Fruit fly (Drosophila melanogaster) whole organism, embryonic: ENCODE data around the gene CG32298.

Experiments used
- Antp ChIP-seq: fragments of 200-800 bp; sonication (Bioruptor generic); optimal IDR thresholded peaks from 3 replicates; lab custom pipeline; 2016; ENCODE audit warnings: missing biosample characterization, missing genetic modification characterization
- Bgb ChIP-seq: fragments of 200-800 bp; sonication (Bioruptor generic); IDR thresholded peaks from 2 replicates; pipeline ENCODE4 v1.3.6; 2022; ENCODE audit warnings: missing biosample characterization, missing genetic modification characterization; ENCODE audit not compliant: partially characterized antibody
- CG10321 ChIP-seq: fragments of 200-800 bp; sonication (Bioruptor generic); IDR thresholded peaks from 2 replicates; pipeline ENCODE4 v1.3.6; 2022; ENCODE audit warnings: missing biosample characterization, missing genetic modification characterization
- CG11696 ChIP-seq: fragments of 200-800 bp; sonication (Bioruptor generic); IDR thresholded peaks from 2 replicates; pipeline ENCODE4 v1.3.6; 2022; ENCODE audit warnings: missing biosample characterization, missing genetic modification characterization
- CG13624 ChIP-seq: fragments of 200-800 bp; sonication (Bioruptor generic); optimal IDR thresholded peaks from 2 replicates; lab custom pipeline; 2016; ENCODE audit warnings: missing biosample characterization, missing genetic modification characterization
- CG14965 ChIP-seq: fragments of 200-800 bp; sonication (Bioruptor generic); optimal IDR thresholded peaks from 2 replicates; lab custom pipeline; 2016; ENCODE audit warnings: missing biosample characterization, missing genetic modification characterization, borderline replicate concordance
- CG16813 ChIP-seq: fragments of 200-800 bp; sonication (Bioruptor generic); IDR thresholded peaks from 3 replicates; pipeline ENCODE4 v1.3.6; 2022; ENCODE audit warnings: missing biosample characterization, missing genetic modification characterization; ENCODE audit not compliant: partially characterized antibody
- CG17385 ChIP-seq: fragments of 200-800 bp; sonication (Bioruptor generic); optimal IDR thresholded peaks from 3 replicates; lab custom pipeline; 2018; ENCODE audit warnings: missing biosample characterization, mild to moderate bottlenecking, missing genetic modification characterization
- CG17802 ChIP-seq: fragments of 200-800 bp; sonication (Bioruptor generic); optimal IDR thresholded peaks from 2 replicates; lab custom pipeline; 2018; ENCODE audit warnings: missing biosample characterization, mild to moderate bottlenecking, missing genetic modification characterization, moderate library complexity
- CG3065 ChIP-seq: fragments of 200-800 bp; sonication (Bioruptor generic); optimal IDR thresholded peaks from 2 replicates; lab custom pipeline; 2016; ENCODE audit warnings: missing biosample characterization, missing genetic modification characterization
- CG31224 ChIP-seq: fragments of 200-800 bp; sonication (Bioruptor generic); IDR thresholded peaks from 2 replicates; pipeline ENCODE4 v1.3.6; 2022; ENCODE audit warnings: missing biosample characterization, missing genetic modification characterization
- CG31365 ChIP-seq: fragments of 200-800 bp; sonication (Bioruptor generic); optimal IDR thresholded peaks from 2 replicates; lab custom pipeline; 2018; ENCODE audit warnings: missing biosample characterization, mild to moderate bottlenecking, missing genetic modification characterization
- CG34376 ChIP-seq: fragments of 200-800 bp; sonication (Bioruptor generic); optimal IDR thresholded peaks from 2 replicates; lab custom pipeline; 2018; ENCODE audit warnings: missing biosample characterization, mild to moderate bottlenecking, missing genetic modification characterization
- CG3995 ChIP-seq: fragments of 200-800 bp; sonication (Bioruptor generic); optimal IDR thresholded peaks from 3 replicates; lab custom pipeline; 2016; ENCODE audit warnings: missing biosample characterization, missing genetic modification characterization
- CG7556 ChIP-seq: fragments of 200-800 bp; sonication (Bioruptor generic); optimal IDR thresholded peaks from 2 replicates; lab custom pipeline; 2017; ENCODE audit warnings: missing biosample characterization, mild to moderate bottlenecking, missing genetic modification characterization
- Deaf1 ChIP-seq: fragments of 200-800 bp; optimal IDR thresholded peaks from 3 replicates; lab custom pipeline; 2019; ENCODE audit warnings: missing biosample characterization, mild to moderate bottlenecking, missing genetic modification characterization, moderate library complexity
- Dll ChIP-seq: fragments of 200-800 bp; sonication (Bioruptor generic); IDR thresholded peaks from 4 replicates; pipeline ENCODE4 v1.3.6; 2022; ENCODE audit warnings: missing biosample characterization, missing genetic modification characterization; ENCODE audit not compliant: partially characterized antibody
- E2f2 ChIP-seq: fragments of 200-800 bp; sonication (Bioruptor generic); IDR thresholded peaks from 2 replicates; pipeline ENCODE4 v1.3.6; 2022; ENCODE audit warnings: missing biosample characterization, missing genetic modification characterization
- Ets65A ChIP-seq: fragments of 200-800 bp; sonication (Bioruptor generic); peaks from one replicate; lab custom pipeline; 2016; ENCODE audit warnings: missing biosample characterization, missing genetic modification characterization
- HLH4C ChIP-seq: fragments of 200-800 bp; sonication (Bioruptor generic); IDR thresholded peaks from 3 replicates; pipeline ENCODE4 v1.3.6; 2022; ENCODE audit warnings: missing biosample characterization, missing genetic modification characterization; ENCODE audit not compliant: partially characterized antibody
- HLHmδ ChIP-seq: fragments of 200-800 bp; sonication (Bioruptor generic); optimal IDR thresholded peaks from 2 replicates; lab custom pipeline; 2018; ENCODE audit warnings: missing biosample characterization, mild to moderate bottlenecking, missing genetic modification characterization, moderate library complexity
- Jarid2 ChIP-seq: fragments of 200-800 bp; sonication (Bioruptor generic); optimal IDR thresholded peaks from 3 replicates; lab custom pipeline; 2017; ENCODE audit warnings: mild to moderate bottlenecking, missing biosample characterization, missing genetic modification reagents, missing genetic modification characterization
- Kr ChIP-seq: fragments of 200-800 bp; sonication (Bioruptor generic); optimal IDR thresholded peaks from 2 replicates; lab custom pipeline; 2017; ENCODE audit warnings: missing biosample characterization, mild to moderate bottlenecking, missing genetic modification characterization
- Lim3 ChIP-seq: fragments of 200-800 bp; sonication (Bioruptor generic); IDR thresholded peaks from 2 replicates; pipeline ENCODE4 v1.3.6; 2022; ENCODE audit warnings: missing biosample characterization, missing genetic modification characterization
- MESR4 ChIP-seq: fragments of 200-800 bp; sonication (Bioruptor generic); optimal IDR thresholded peaks from 2 replicates; lab custom pipeline; 2018; ENCODE audit warnings: missing biosample characterization, mild to moderate bottlenecking, missing genetic modification characterization, moderate library complexity
- Side ChIP-seq: fragments of 200-800 bp; sonication (Bioruptor generic); optimal IDR thresholded peaks from 2 replicates; lab custom pipeline; 2016; ENCODE audit warnings: missing biosample characterization, missing genetic modification characterization
- Sry-δ ChIP-seq: fragments of 200-800 bp; sonication (Bioruptor generic); optimal IDR thresholded peaks from 2 replicates; lab custom pipeline; 2016; ENCODE audit warnings: missing biosample characterization, missing genetic modification characterization
- Usf ChIP-seq: fragments of 200-800 bp; sonication (Bioruptor generic); optimal IDR thresholded peaks from 2 replicates; lab custom pipeline; 2017; ENCODE audit warnings: missing genotype, missing biosample characterization, missing genetic modification characterization
- Xrp1 ChIP-seq: fragments of 200-800 bp; sonication (Bioruptor generic); IDR thresholded peaks from 2 replicates; pipeline ENCODE4 v1.3.6; 2022; ENCODE audit warnings: missing biosample characterization, missing genetic modification characterization
- YL-1 ChIP-seq: fragments of 200-800 bp; sonication (Bioruptor generic); optimal IDR thresholded peaks from 3 replicates; lab custom pipeline; 2017; ENCODE audit warnings: missing biosample characterization, mild to moderate bottlenecking, missing genetic modification characterization
- ab ChIP-seq: fragments of 200-800 bp; sonication (Bioruptor generic); optimal IDR thresholded peaks from 2 replicates; lab custom pipeline; 2016; ENCODE audit warnings: missing biosample characterization, missing genetic modification characterization
- bcd ChIP-seq: fragments of 200-800 bp; sonication (Bioruptor generic); optimal IDR thresholded peaks from 2 replicates; lab custom pipeline; 2017; ENCODE audit warnings: missing biosample characterization, mild to moderate bottlenecking, missing genetic modification characterization
- cad ChIP-seq: fragments of >200 bp; optimal IDR thresholded peaks from 2 replicates; lab custom pipeline; 2017; ENCODE audit warnings: missing biosample characterization, missing genetic modification characterization
- chinmo ChIP-seq: fragments of 200-800 bp; sonication (Bioruptor generic); IDR thresholded peaks from 4 replicates; pipeline ENCODE4 v1.3.6; 2022; ENCODE audit warnings: missing biosample characterization, missing genetic modification characterization; ENCODE audit not compliant: partially characterized antibody
- ci ChIP-seq: fragments of 200-800 bp; sonication (Bioruptor generic); IDR thresholded peaks from 3 replicates; pipeline ENCODE4 v1.3.6; 2022; ENCODE audit warnings: missing biosample characterization, missing genetic modification characterization
- esg ChIP-seq: fragments of 200-800 bp; sonication (Bioruptor generic); conservative IDR thresholded peaks from 2 replicates; pipeline ENCODE4 v1.3.6; 2022; ENCODE audit warnings: missing biosample characterization, missing genetic modification characterization
- fd3F ChIP-seq: fragments of 200-800 bp; sonication (Bioruptor generic); optimal IDR thresholded peaks from 2 replicates; lab custom pipeline; 2018; ENCODE audit warnings: missing biosample characterization, mild to moderate bottlenecking, missing genetic modification characterization, moderate library complexity
- fu2 ChIP-seq: fragments of 200-800 bp; sonication (Bioruptor generic); optimal IDR thresholded peaks from 2 replicates; lab custom pipeline; 2016; ENCODE audit warnings: missing biosample characterization, missing genetic modification characterization
- kay ChIP-seq: fragments of 200-800 bp; sonication (Bioruptor generic); optimal IDR thresholded peaks from 2 replicates; lab custom pipeline; 2016; ENCODE audit warnings: missing biosample characterization, missing genetic modification characterization
- luna ChIP-seq: fragments of 200-800 bp; sonication (Bioruptor generic); optimal IDR thresholded peaks from 2 replicates; lab custom pipeline; 2016; ENCODE audit warnings: missing biosample characterization, missing genetic modification characterization
- onecut ChIP-seq: fragments of 200-800 bp; sonication (Bioruptor generic); IDR thresholded peaks from 2 replicates; pipeline ENCODE4 v1.3.6; 2022; ENCODE audit warnings: missing biosample characterization, missing genetic modification characterization
- org-1 ChIP-seq: fragments of 200-800 bp; sonication (Bioruptor generic); optimal IDR thresholded peaks from 2 replicates; lab custom pipeline; 2017; ENCODE audit warnings: missing biosample characterization, missing genetic modification characterization
- ro ChIP-seq: fragments of 200-800 bp; sonication (Bioruptor generic); IDR thresholded peaks from 2 replicates; pipeline ENCODE4 v1.3.6; 2022; ENCODE audit warnings: missing biosample characterization, missing genetic modification characterization
- scrt ChIP-seq: fragments of 200-800 bp; sonication (Bioruptor generic); optimal IDR thresholded peaks from 2 replicates; lab custom pipeline; 2018; ENCODE audit warnings: missing biosample characterization, mild to moderate bottlenecking, missing genetic modification characterization, moderate library complexity
- sima ChIP-seq: fragments of 200-800 bp; sonication (Bioruptor generic); optimal IDR thresholded peaks from 2 replicates; lab custom pipeline; 2016; ENCODE audit warnings: missing biosample characterization, missing genetic modification characterization
- sob ChIP-seq: fragments of 200-800 bp; sonication (Bioruptor generic); IDR thresholded peaks from 2 replicates; pipeline ENCODE4 v1.3.6; 2022; ENCODE audit warnings: missing biosample characterization, missing genetic modification characterization
- tin ChIP-seq: fragments of 200-800 bp; sonication (Bioruptor generic); optimal IDR thresholded peaks from 3 replicates; lab custom pipeline; 2016; ENCODE audit warnings: missing biosample characterization, missing genetic modification characterization
- tna ChIP-seq: fragments of 200-800 bp; sonication (Bioruptor generic); IDR thresholded peaks from 2 replicates; pipeline ENCODE4 v1.3.6; 2022; ENCODE audit warnings: missing biosample characterization, missing genetic modification characterization; ENCODE audit not compliant: partially characterized antibody
- trh ChIP-seq: fragments of 200-800 bp; sonication (Bioruptor generic); optimal IDR thresholded peaks from 2 replicates; lab custom pipeline; 2016; ENCODE audit warnings: missing biosample characterization, missing genetic modification characterization
- zfh2 ChIP-seq: fragments of 200-800 bp; sonication (Bioruptor generic); optimal IDR thresholded peaks from 2 replicates; lab custom pipeline; 2016; ENCODE audit warnings: missing biosample characterization, missing genetic modification characterization

The CG32298 gene

dm6 chr3L:2373421-2374043 lies 17.3 kb downstream of the CG32298 start, which contains the start of the genes mRpL23 and CG9004 (continued):
- peak; percentile 44 for TF ChIP-seq Kr (GFP tag; lab: Kevin White, UChicago)
- peak; percentile 98 for TF ChIP-seq Side (GFP tag; lab: Kevin White, UChicago)
- peak; percentile 99 for TF ChIP-seq ro (GFP tag; lab: Robert Waterston, UW)
- peak; percentile 99 for TF ChIP-seq Usf (GFP tag; lab: Kevin White, UChicago)
- peak; percentile 99 for TF ChIP-seq fd3F (GFP tag; lab: Kevin White, UChicago)
- peak; percentile 98 for TF ChIP-seq CG11696 (GFP tag; lab: Robert Waterston, UW)
- TF ChIP-seq CG16813 (GFP tag; lab: Robert Waterston, UW) = 0 out of 3 replicates have a peak, but pooled peaks have one; percentile 8
- no peak for TF ChIP-seq cad (GFP tag; lab: Kevin White, UChicago)
- TF ChIP-seq kay (GFP tag; lab: Kevin White, UChicago) = peak; percentile 99
- peak; percentile 78 for TF ChIP-seq Sry-δ (GFP tag; lab: Kevin White, UChicago)
- TF ChIP-seq zfh2 (GFP tag; lab: Kevin White, UChicago) = peak; percentile 99
- peak; percentile 89 for TF ChIP-seq CG3995 (GFP tag; lab: Kevin White, UChicago)
- peak; percentile 97 for TF ChIP-seq org-1 (GFP tag; lab: Kevin White, UChicago)
- peak; percentile 92 for TF ChIP-seq CG17802
- TF ChIP-seq sima = peak; percentile 97
- no peak for TF ChIP-seq HLHmδ (GFP tag; lab: Kevin White, UChicago)
- TF ChIP-seq Bgb (GFP tag; lab: Robert Waterston, UW) = 0 out of 2 replicates have a peak, but pooled peaks have one; percentile 30
- TF ChIP-seq sob (GFP tag; lab: Robert Waterston, UW) = peak; percentile 100
- peak; percentile 98 for TF ChIP-seq YL-1 (GFP tag; lab: Kevin White, UChicago)
- TF ChIP-seq CG7556 (GFP tag; lab: Kevin White, UChicago) = peak; percentile 98
- TF ChIP-seq Lim3 (GFP tag; lab: Robert Waterston, UW) = peak; percentile 100
- peak; percentile 99 for TF ChIP-seq trh (GFP tag; lab: Kevin White, UChicago)
- TF ChIP-seq CG34376 (GFP tag; lab: Kevin White, UChicago) = peak; percentile 99
- peak; percentile 100 for TF ChIP-seq tin (GFP tag; lab: Kevin White, UChicago)
- peak; percentile 77 for TF ChIP-seq CG14965 (GFP tag; lab: Kevin White, UChicago)
- TF ChIP-seq MESR4 = peak; percentile 82
- TF ChIP-seq tna (GFP tag; lab: Robert Waterston, UW) = no peak
- peak; percentile 99 for TF ChIP-seq CG13624
- no peak for TF ChIP-seq HLH4C (GFP tag; lab: Robert Waterston, UW)
- TF ChIP-seq esg (GFP tag; lab: Robert Waterston, UW) = peak; percentile 100
- TF ChIP-seq Jarid2 (GFP tag; lab: Kevin White, UChicago) = peak; percentile 89
- peak; percentile 100 for TF ChIP-seq ci
- TF ChIP-seq CG31224 (GFP tag; lab: Robert Waterston, UW) = peak; percentile 98
- TF ChIP-seq chinmo (GFP tag; lab: Robert Waterston, UW) = no peak
- TF ChIP-seq bcd (GFP tag; lab: Kevin White, UChicago) = peak; percentile 99
- TF ChIP-seq CG17385 (GFP tag; lab: Kevin White, UChicago) = peak; percentile 97
- peak; percentile 92 for TF ChIP-seq E2f2 (GFP tag; lab: Robert Waterston, UW)
- TF ChIP-seq Ets65A (GFP tag; lab: Kevin White, UChicago) = peak; percentile 100
- TF ChIP-seq Deaf1 (tag; lab: Kevin White, UChicago) = peak; percentile 86
- peak; percentile 99 for TF ChIP-seq fu2 (GFP tag; lab: Kevin White, UChicago)
- peak; percentile 97 for TF ChIP-seq onecut (GFP tag; lab: Robert Waterston, UW)
- peak; percentile 97 for TF ChIP-seq Antp (GFP tag; lab: Kevin White, UChicago)
- peak; percentile 97 for TF ChIP-seq ab
- TF ChIP-seq Xrp1 (GFP tag; lab: Robert Waterston, UW) = peak; percentile 100
- TF ChIP-seq CG10321 (GFP tag; lab: Robert Waterston, UW) = peak; percentile 91
- TF ChIP-seq CG3065 (GFP tag; lab: Kevin White, UChicago) = peak; percentile 97
- peak; percentile 87 for TF ChIP-seq CG31365 (tag; lab: Kevin White, UChicago)
- TF ChIP-seq Dll (GFP tag; lab: Robert Waterston, UW) = 0 out of 4 replicates have a peak, but pooled peaks have one; percentile 53
- TF ChIP-seq scrt (GFP tag; lab: Kevin White, UChicago) = peak; percentile 94
- TF ChIP-seq luna (GFP tag; lab: Kevin White, UChicago) = peak; percentile 97
